Worm (Caenorhabditis elegans) whole organism, late embryonic: ENCODE results near the gene Y50D7A.3.

ENCODE experiments used
- K09A11.1 ChIP-seq: sonication (generic microtip); optimal IDR thresholded peaks from 2 replicates; lab custom pipeline; 2017; ENCODE audit warnings: antibody characterized with exemption, mild to moderate bottlenecking, missing genetic modification characterization, missing compliant biosample characterization; ENCODE audit not compliant: insufficient read depth
- T23F11.4 ChIP-seq: fragments of 200-800 bp; sonication (Bioruptor generic); optimal IDR thresholded peaks from 2 replicates; lab custom pipeline; 2018; ENCODE audit warnings: mild to moderate bottlenecking, missing genetic modification characterization, missing compliant biosample characterization
- ceh-2 ChIP-seq: sonication (generic microtip); optimal IDR thresholded peaks from 2 replicates; lab custom pipeline; 2016; ENCODE audit warnings: missing genotype, missing genetic modification characterization, missing compliant biosample characterization
- ceh-30 ChIP-seq: fragments of 150-350 bp; optimal IDR thresholded peaks from 2 replicates; lab custom pipeline; 2014; ENCODE audit warnings: missing biosample characterization, missing genetic modification characterization
- ceh-31 ChIP-seq: sonication (generic microtip); optimal IDR thresholded peaks from 2 replicates; lab custom pipeline; 2016; ENCODE audit warnings: missing genetic modification characterization, missing compliant biosample characterization
- ceh-45 ChIP-seq: fragments of 200-800 bp; sonication (Bioruptor generic); IDR thresholded peaks from 2 replicates; pipeline ENCODE4 v1.3.6; 2022; ENCODE audit warnings: missing genetic modification reagents, missing genetic modification characterization, missing compliant biosample characterization
- ceh-48 ChIP-seq: sonication (generic microtip); optimal IDR thresholded peaks from 2 replicates; lab custom pipeline; 2016; ENCODE audit warnings: missing genetic modification characterization, inconsistent platforms, missing compliant biosample characterization
- che-1 ChIP-seq: sonication (generic microtip); optimal IDR thresholded peaks from 2 replicates; lab custom pipeline; 2016; ENCODE audit warnings: mild to moderate bottlenecking, missing genetic modification characterization, missing compliant biosample characterization
- dmd-4 ChIP-seq: sonication (generic microtip); optimal IDR thresholded peaks from 2 replicates; lab custom pipeline; 2016; ENCODE audit warnings: borderline replicate concordance, missing genetic modification characterization, missing compliant biosample characterization
- dve-1 ChIP-seq: sonication (generic microtip); optimal IDR thresholded peaks from 2 replicates; lab custom pipeline; 2017; ENCODE audit warnings: antibody characterized with exemption, mild to moderate bottlenecking, missing genetic modification characterization, missing compliant biosample characterization
- fkh-10 ChIP-seq: fragments of 150-350 bp; optimal IDR thresholded peaks from 2 replicates; lab custom pipeline; 2014; ENCODE audit warnings: missing biosample characterization, missing genetic modification reagents, missing genetic modification characterization
- hlh-13 ChIP-seq: fragments of 200-800 bp; sonication (Bioruptor generic); optimal IDR thresholded peaks from 2 replicates; lab custom pipeline; 2018; ENCODE audit warnings: mild to moderate bottlenecking, missing genetic modification characterization, missing compliant biosample characterization
- lim-6 ChIP-seq: sonication (generic microtip); optimal IDR thresholded peaks from 2 replicates; lab custom pipeline; 2016; ENCODE audit warnings: missing genetic modification characterization, missing compliant biosample characterization
- madf-2 ChIP-seq: sonication (generic microtip); optimal IDR thresholded peaks from 2 replicates; lab custom pipeline; 2017; ENCODE audit warnings: missing genetic modification characterization, missing compliant biosample characterization
- mec-3 ChIP-seq: sonication (generic microtip); optimal IDR thresholded peaks from 2 replicates; lab custom pipeline; 2016; ENCODE audit warnings: borderline replicate concordance, missing genetic modification characterization, missing compliant biosample characterization
- nhr-11 ChIP-seq: fragments of 150-350 bp; optimal IDR thresholded peaks from 2 replicates; lab custom pipeline; 2014; ENCODE audit warnings: missing biosample characterization, missing genetic modification characterization
- nhr-232 ChIP-seq: sonication (generic microtip); optimal IDR thresholded peaks from 2 replicates; lab custom pipeline; 2016; ENCODE audit warnings: missing genetic modification characterization, missing compliant biosample characterization
- npax-4 ChIP-seq: sonication (generic microtip); optimal IDR thresholded peaks from 2 replicates; lab custom pipeline; 2016; ENCODE audit warnings: missing genetic modification characterization, missing compliant biosample characterization
- odd-2 ChIP-seq: sonication (generic microtip); optimal IDR thresholded peaks from 2 replicates; lab custom pipeline; 2017; ENCODE audit warnings: antibody characterized with exemption, mild to moderate bottlenecking, missing genetic modification characterization, missing compliant biosample characterization
- pag-3 ChIP-seq: sonication (generic microtip); optimal IDR thresholded peaks from 2 replicates; lab custom pipeline; 2016; ENCODE audit warnings: missing compliant biosample characterization, missing genetic modification characterization, borderline replicate concordance
- pax-1 ChIP-seq: fragments of 150-350 bp; optimal IDR thresholded peaks from 2 replicates; lab custom pipeline; 2014; ENCODE audit warnings: missing biosample characterization, missing genetic modification characterization
- pha-4 ChIP-seq: fragments of 150-350 bp; optimal IDR thresholded peaks from 2 replicates; lab custom pipeline; 2018; ENCODE audit warnings: missing biosample characterization, missing genetic modification reagents, missing genetic modification characterization
- pqm-1 ChIP-seq: sonication (generic microtip); optimal IDR thresholded peaks from 2 replicates; lab custom pipeline; 2016; ENCODE audit warnings: missing genetic modification characterization, missing compliant biosample characterization
- pros-1 ChIP-seq: fragments of 150-350 bp; optimal IDR thresholded peaks from 2 replicates; lab custom pipeline; 2014; ENCODE audit warnings: missing biosample characterization, missing genetic modification reagents, missing genetic modification characterization
- ref-2 ChIP-seq: sonication (generic microtip); optimal IDR thresholded peaks from 2 replicates; lab custom pipeline; 2016; ENCODE audit warnings: missing genetic modification characterization, missing compliant biosample characterization
- rnt-1 ChIP-seq: sonication (generic microtip); optimal IDR thresholded peaks from 2 replicates; lab custom pipeline; 2016; ENCODE audit warnings: missing genetic modification characterization, missing compliant biosample characterization
- sdc-2 ChIP-seq: sonication (generic microtip); optimal IDR thresholded peaks from 2 replicates; lab custom pipeline; 2016; ENCODE audit warnings: missing genotype, missing genetic modification characterization, missing compliant biosample characterization
- sox-2 ChIP-seq: fragments of 200-800 bp; sonication (Bioruptor generic); IDR thresholded peaks from 2 replicates; pipeline ENCODE4 v1.3.6; 2022; ENCODE audit warnings: missing genetic modification reagents, missing genetic modification characterization, missing compliant biosample characterization
- syd-9 ChIP-seq: sonication (generic microtip); optimal IDR thresholded peaks from 2 replicates; lab custom pipeline; 2016; ENCODE audit warnings: mild to moderate bottlenecking, missing genetic modification characterization, moderate library complexity, missing compliant biosample characterization
- tbx-7 ChIP-seq: sonication (generic microtip); optimal IDR thresholded peaks from 2 replicates; lab custom pipeline; 2016; ENCODE audit warnings: missing genotype, missing genetic modification characterization, missing compliant biosample characterization
- ttx-3 ChIP-seq: sonication (generic microtip); optimal IDR thresholded peaks from 2 replicates; lab custom pipeline; 2016; ENCODE audit warnings: missing genetic modification reagents, missing genetic modification characterization, missing compliant biosample characterization
- unc-42 ChIP-seq: sonication (generic microtip); optimal IDR thresholded peaks from 2 replicates; lab custom pipeline; 2016; ENCODE audit warnings: missing genotype, missing genetic modification characterization, missing compliant biosample characterization
- unc-55 ChIP-seq: sonication (generic microtip); optimal IDR thresholded peaks from 2 replicates; lab custom pipeline; 2017; ENCODE audit warnings: missing biosample characterization, missing genetic modification reagents, missing genetic modification characterization
- unc-86 ChIP-seq: sonication (generic microtip); optimal IDR thresholded peaks from 2 replicates; lab custom pipeline; 2016; ENCODE audit warnings: missing genetic modification characterization, missing compliant biosample characterization
- zip-5 ChIP-seq: sonication (generic microtip); optimal IDR thresholded peaks from 2 replicates; lab custom pipeline; 2016; ENCODE audit warnings: missing genetic modification characterization, missing compliant biosample characterization

Gene Y50D7A.3

ce11 chrIII:254235-254634, at the start of gene Y50D7A.3:
Y50D7A.3 (plus strand) TSS chrIII:254535.
- TF ChIP-seq mec-3 (tag; lab: Kevin White, UChicago) (no peak), pros-1 (tag; lab: Kevin White, UChicago) (no peak)

DNA sequence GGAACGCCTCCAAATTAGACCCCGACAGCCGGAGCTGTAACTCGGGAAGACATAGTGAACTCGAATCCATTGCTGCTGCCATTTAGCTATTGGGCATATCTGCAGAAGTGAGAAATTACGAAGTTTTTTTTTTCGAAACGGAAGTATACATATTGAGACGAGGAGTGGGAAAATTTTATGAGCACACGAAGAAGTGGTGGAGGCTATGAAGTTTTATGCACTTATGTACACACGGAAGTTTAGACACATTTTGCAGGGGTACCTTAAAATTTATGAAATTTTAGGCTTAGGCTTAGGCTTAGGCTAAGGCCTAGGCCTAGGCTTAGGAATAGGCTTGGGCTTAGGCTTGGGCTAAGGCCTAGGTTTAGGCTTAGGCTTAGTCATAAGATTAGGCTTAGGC, 47.3 kb upstream of the Y50D7A.3 start, which contains the start of gene W10C4.1:
Gene W10C4.1, minus strand, starts transcription at position 101 of the 400 bp plus-strand sequence.
- TF ChIP-seq pag-3 (tag; lab: Kevin White, UChicago), result no peak
- TF ChIP-seq odd-2 (tag; lab: Kevin White, UChicago), result no peak
- TF ChIP-seq dmd-4, result no peak
- TF ChIP-seq npax-4 (tag; lab: Kevin White, UChicago), result no peak
- TF ChIP-seq sdc-2 (tag; lab: Kevin White, UChicago), result no peak
- TF ChIP-seq unc-55 (GFP tag; lab: Kevin White, UChicago), result no peak
- no peak for TF ChIP-seq K09A11.1 (tag; lab: Kevin White, UChicago)
- TF ChIP-seq zip-5, result no peak
- TF ChIP-seq pqm-1 (tag; lab: Kevin White, UChicago), result no peak
- TF ChIP-seq ttx-3 (tag; lab: Kevin White, UChicago), result no peak

DNA sequence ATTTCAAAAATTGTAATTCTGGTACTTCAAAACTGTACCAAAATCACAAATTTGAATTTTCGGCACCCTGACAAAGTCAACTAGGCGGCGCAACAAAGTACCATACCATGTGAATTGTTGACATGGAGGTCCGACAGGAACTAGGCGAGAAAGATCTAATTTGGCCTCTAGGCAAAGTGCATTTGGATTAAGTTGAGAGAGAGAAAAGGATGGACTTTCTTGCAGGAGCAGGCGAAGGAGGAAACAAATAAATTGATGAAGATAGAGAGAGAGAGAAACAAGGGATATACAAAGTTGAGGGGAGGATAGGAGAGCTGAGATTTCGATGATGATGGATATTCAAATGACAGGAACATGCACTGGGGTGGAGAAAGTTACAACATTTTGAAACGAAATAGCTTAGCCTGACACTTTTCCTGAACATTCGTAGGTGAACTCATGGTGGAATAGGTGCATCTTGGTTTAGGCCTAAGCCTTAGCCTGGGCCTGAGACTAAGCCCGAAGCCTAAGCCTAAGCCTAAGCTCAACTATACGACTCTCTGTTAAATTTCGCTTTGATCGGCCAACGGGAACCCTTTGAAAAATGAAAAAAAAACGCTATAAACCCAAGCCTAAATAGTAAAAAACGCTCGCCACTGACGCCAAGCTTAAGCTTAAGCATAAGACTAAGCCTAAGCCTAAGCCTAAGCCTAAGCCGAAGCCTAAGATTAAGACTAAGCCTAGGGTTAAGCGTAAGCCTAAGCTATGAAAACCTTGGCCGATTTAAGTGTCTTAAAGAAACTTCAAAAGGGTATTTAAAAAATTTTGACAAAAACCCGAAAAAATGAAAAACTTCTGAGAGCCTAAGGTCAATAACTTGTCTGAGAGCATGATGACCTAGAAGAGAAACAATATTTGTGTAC, 45.3 kb upstream of the Y50D7A.3 start:
- no peak for TF ChIP-seq rnt-1 (tag; lab: Kevin White, UChicago)
- peak; percentile 72 for TF ChIP-seq fkh-10 (GFP tag; lab: Kevin White, UChicago)
- no peak for TF ChIP-seq nhr-11
- TF ChIP-seq unc-55 (GFP tag; lab: Kevin White, UChicago), result peak; percentile 59
- peak; percentile 95 for TF ChIP-seq unc-42 (tag; lab: Kevin White, UChicago)
- TF ChIP-seq ceh-31 (tag; lab: Kevin White, UChicago), result peak; percentile 31
- TF ChIP-seq syd-9 (tag; lab: Kevin White, UChicago), result no peak
- TF ChIP-seq hlh-13, result no peak

ce11 chrIII:209695-210091, 44.6 kb upstream of the Y50D7A.3 start, which contains the start of gene klp-20:
klp-20 (plus strand) TSS chrIII:209992.
- TF ChIP-seq ceh-2 (tag; lab: Kevin White, UChicago), result no peak
- no peak for TF ChIP-seq pag-3 (tag; lab: Kevin White, UChicago)
- TF ChIP-seq ceh-45, result no peak
- no peak for TF ChIP-seq pax-1 (tag; lab: Kevin White, UChicago)
- no peak for TF ChIP-seq unc-86 (tag; lab: Kevin White, UChicago)
- TF ChIP-seq ceh-30 (tag; lab: Kevin White, UChicago), result no peak
- TF ChIP-seq nhr-232 (tag; lab: Kevin White, UChicago), result no peak
- no peak for TF ChIP-seq dve-1 (tag; lab: Kevin White, UChicago)
- TF ChIP-seq lim-6 (tag; lab: Kevin White, UChicago), result no peak
- TF ChIP-seq T23F11.4 (GFP tag; lab: Kevin White, UChicago), result no peak
- no peak for TF ChIP-seq pha-4 (tag; lab: Kevin White, UChicago)
- no peak for TF ChIP-seq madf-2 (tag; lab: Kevin White, UChicago)
- TF ChIP-seq pqm-1 (tag; lab: Kevin White, UChicago), result no peak
- no peak for TF ChIP-seq sox-2

- TF ChIP-seq che-1 (tag; lab: Kevin White, UChicago), result no peak
- TF ChIP-seq ref-2 (tag; lab: Kevin White, UChicago), result no peak
- TF ChIP-seq unc-86 (tag; lab: Kevin White, UChicago), result no peak
- no peak for TF ChIP-seq sox-2
- TF ChIP-seq tbx-7, result no peak
- no peak for TF ChIP-seq lim-6 (tag; lab: Kevin White, UChicago)
- no peak for TF ChIP-seq ceh-48 (tag; lab: Kevin White, UChicago)
- TF ChIP-seq unc-42 (tag; lab: Kevin White, UChicago), result peak; percentile 65
Measured at ce11 chrIII:211387-211786, 42.9 kb upstream of the Y50D7A.3 start.
